Fruit fly (Drosophila melanogaster): ENCODE results near the gene side-VII.

side-VII gene

dm6 chr3R:9702567-9702966 is 37.2 kb downstream of the side-VII start (continued):
- TF ChIP-seq tx (GFP tag; optimal IDR thresholded peaks at IDR 0.05) (peak; percentile 70), HmgD (GFP tag; optimal IDR thresholded peaks at IDR 0.05) (peak; percentile 44), sd (tag; optimal IDR thresholded peaks at IDR 0.05) (peak; percentile 94), CG30403 (GFP tag; optimal IDR thresholded peaks at IDR 0.05) (peak; percentile 88), CG17359 (tag; optimal IDR thresholded peaks at IDR 0.05) (peak; percentile 95), zen2 (GFP tag; IDR thresholded peaks at IDR 0.05; ENCODE audit: partially characterized antibody) (no peak), BEAF-32 (GFP tag; optimal IDR thresholded peaks at IDR 0.05) (no peak), CG10274 (GFP tag; optimal IDR thresholded peaks at IDR 0.05) (peak; percentile 80), CG17612 (GFP tag; IDR thresholded peaks at IDR 0.05) (no peak), Dad (GFP tag; optimal IDR thresholded peaks at IDR 0.05) (peak; percentile 71), CG6765 (GFP tag; optimal IDR thresholded peaks at IDR 0.05) (peak; percentile 85), CG5245 (GFP tag; optimal IDR thresholded peaks at IDR 0.05) (peak; percentile 84), Hr39 (optimal IDR thresholded peaks at IDR 0.05) (no peak), kay (GFP tag; optimal IDR thresholded peaks at IDR 0.05) (peak; percentile 90), ssp (GFP tag; IDR thresholded peaks at IDR 0.05) (no peak), eyg (GFP tag; optimal IDR thresholded peaks at IDR 0.05) (peak; percentile 69), CG14965 (GFP tag; optimal IDR thresholded peaks at IDR 0.05; ENCODE audit: borderline replicate concordance) (no peak), Dbx (GFP tag; IDR thresholded peaks at IDR 0.05) (no peak), dati (GFP tag; IDR thresholded peaks at IDR 0.05) (no peak), CG3407 (GFP tag; optimal IDR thresholded peaks at IDR 0.05) (peak; percentile 82), sc (optimal IDR thresholded peaks at IDR 0.05) (no peak), sc (GFP tag; optimal IDR thresholded peaks at IDR 0.05) (peak; percentile 79), CG18599 (GFP tag; optimal IDR thresholded peaks at IDR 0.05) (peak; percentile 92), pb (GFP tag; optimal IDR thresholded peaks at IDR 0.05) (peak; percentile 58), Fer3 (tag; optimal IDR thresholded peaks at IDR 0.05) (peak; percentile 92), Adf1 (GFP tag; IDR thresholded peaks at IDR 0.05) (no peak), dmrt99B (tag; optimal IDR thresholded peaks at IDR 0.05) (peak; percentile 93), CG9817 (tag; optimal IDR thresholded peaks at IDR 0.05) (peak; percentile 84), ato (GFP tag; IDR thresholded peaks at IDR 0.05; ENCODE audit: partially characterized antibody) (no peak), psq (GFP tag; optimal IDR thresholded peaks at IDR 0.05) (peak; percentile 74), CG33557 (GFP tag; optimal IDR thresholded peaks at IDR 0.05) (peak; percentile 42), HmgZ (tag; optimal IDR thresholded peaks at IDR 0.05) (peak; percentile 86), vfl (GFP tag; optimal IDR thresholded peaks at IDR 0.05) (peak; percentile 81), Poxn (GFP tag; IDR thresholded peaks at IDR 0.05) (no peak), CkIIα-i1 (GFP tag; IDR thresholded peaks at IDR 0.05) (no peak), CG11093 (GFP tag; IDR thresholded peaks at IDR 0.05) (peak; percentile 82; the same call in 2 of the 3 replicates), Hr51 (GFP tag; optimal IDR thresholded peaks at IDR 0.05) (peak; percentile 71 to 93), sug (tag; optimal IDR thresholded peaks at IDR 0.05) (peak; percentile 60), CG7556 (GFP tag; optimal IDR thresholded peaks at IDR 0.05) (peak; percentile 82), amos (GFP tag; IDR thresholded peaks at IDR 0.05; ENCODE audit: partially characterized antibody) (no peak), Nf-YB (GFP tag; optimal IDR thresholded peaks at IDR 0.05) (peak; percentile 76), prd (optimal IDR thresholded peaks at IDR 0.05) (no peak), prd (GFP tag; IDR thresholded peaks at IDR 0.05) (no peak), D19B (GFP tag; optimal IDR thresholded peaks at IDR 0.05) (peak; percentile 79), CG10543 (GFP tag; optimal IDR thresholded peaks at IDR 0.05) (peak; percentile 42), CG10147 (GFP tag; optimal IDR thresholded peaks at IDR 0.05) (peak; percentile 82), CG10462 (GFP tag; optimal IDR thresholded peaks at IDR 0.05) (peak; percentile 70), Side (GFP tag; optimal IDR thresholded peaks at IDR 0.05) (peak; percentile 79), Chrac-16 (GFP tag; optimal IDR thresholded peaks at IDR 0.05) (peak; percentile 83), CG12236 (GFP tag; optimal IDR thresholded peaks at IDR 0.05) (peak; percentile 74), CG6654 (GFP tag; optimal IDR thresholded peaks at IDR 0.05) (peak; percentile 82), tgo (GFP tag; IDR thresholded peaks at IDR 0.05) (no peak)

Measured in whole organism, embryonic.